Fruit fly (Drosophila melanogaster): ENCODE measurements around the gene CG34456.
A peak's percentile ranks its signal among the peaks of the same experiment; 100 is the strongest.

The CG34456 gene

dm6 chr3L:9358713-9359040, 3.2 kb upstream of the CG34456 start, which contains the start of the genes UGP and Svip (continued):
- TF ChIP-seq Taf1 (GFP tag; IDR thresholded peaks at IDR 0.05) (no peak), crol (GFP tag; IDR thresholded peaks at IDR 0.05) (no peak), ind (GFP tag; optimal IDR thresholded peaks at IDR 0.05) (no peak), tio (GFP tag; optimal IDR thresholded peaks at IDR 0.05) (no peak), esg (GFP tag; conservative IDR thresholded peaks at IDR 0.05) (no peak), CG15479 (GFP tag; optimal IDR thresholded peaks at IDR 0.05) (no peak), danr (GFP tag; IDR thresholded peaks at IDR 0.05) (no peak), slbo (GFP tag; IDR thresholded peaks at IDR 0.05) (peak; percentile 24; the same call in 1 of the 2 replicates), NfI (GFP tag; optimal IDR thresholded peaks at IDR 0.05) (peak; percentile 11), CG2120 (GFP tag; optimal IDR thresholded peaks at IDR 0.05) (no peak)

- TF ChIP-seq Tbp (GFP tag; optimal IDR thresholded peaks at IDR 0.05) (no peak), da (GFP tag; optimal IDR thresholded peaks at IDR 0.05) (no peak), chn (GFP tag; optimal IDR thresholded peaks at IDR 0.05) (peak; percentile 59), tx (GFP tag; optimal IDR thresholded peaks at IDR 0.05) (no peak), CG9876 (GFP tag; optimal IDR thresholded peaks at IDR 0.05) (no peak), Dip2 (GFP tag; IDR thresholded peaks at IDR 0.05) (no peak), CG13424 (tag; optimal IDR thresholded peaks at IDR 0.05) (no peak), CG31224 (GFP tag; IDR thresholded peaks at IDR 0.05) (no peak), CG4282 (GFP tag; optimal IDR thresholded peaks at IDR 0.05) (no peak), Opbp (GFP tag; IDR thresholded peaks at IDR 0.05; ENCODE audit: partially characterized antibody) (no peak), CG6791 (GFP tag; IDR thresholded peaks at IDR 0.05; ENCODE audit: partially characterized antibody) (no peak), CG42726 (GFP tag; IDR thresholded peaks at IDR 0.05; ENCODE audit: partially characterized antibody) (no peak), Abd-B (GFP tag; optimal IDR thresholded peaks at IDR 0.05) (no peak), tap (tag; optimal IDR thresholded peaks at IDR 0.05) (no peak), Nf-YA (GFP tag; IDR thresholded peaks at IDR 0.05) (no peak), CG15514 (GFP tag; optimal IDR thresholded peaks at IDR 0.05) (peak; percentile 92), CG10959 (GFP tag; IDR thresholded peaks at IDR 0.05) (no peak), dysf (GFP tag; IDR thresholded peaks at IDR 0.05) (no peak; the same call in 2 of the 3 replicates), zen (tag; optimal IDR thresholded peaks at IDR 0.05) (no peak), odd (GFP tag; optimal IDR thresholded peaks at IDR 0.05) (peak; percentile 53), Mrtf (GFP tag; IDR thresholded peaks at IDR 0.05) (no peak), tll (GFP tag; optimal IDR thresholded peaks at IDR 0.05) (no peak), CG9437 (GFP tag; optimal IDR thresholded peaks at IDR 0.05) (peak; percentile 47), hb (GFP tag; IDR thresholded peaks at IDR 0.05; ENCODE audit: partially characterized antibody) (no peak), Camta (GFP tag; optimal IDR thresholded peaks at IDR 0.05) (no peak), Dref (GFP tag; IDR thresholded peaks at IDR 0.05) (peak; percentile 67), NK7.1 (GFP tag; optimal IDR thresholded peaks at IDR 0.05) (no peak), CG14441 (GFP tag; IDR thresholded peaks at IDR 0.05) (no peak), aop (GFP tag; IDR thresholded peaks at IDR 0.05) (no peak), CG17912 (GFP tag; optimal IDR thresholded peaks at IDR 0.05) (no peak), Lpt (GFP tag; optimal IDR thresholded peaks at IDR 0.05) (no peak), nom (GFP tag; optimal IDR thresholded peaks at IDR 0.05) (peak; percentile 59), fd102C (GFP tag; optimal IDR thresholded peaks at IDR 0.05) (no peak), CG9215 (GFP tag; IDR thresholded peaks at IDR 0.05) (no peak), CG11093 (GFP tag; IDR thresholded peaks at IDR 0.05) (no peak), ci (GFP tag; IDR thresholded peaks at IDR 0.05) (no peak), Trl (optimal IDR thresholded peaks at IDR 0.05) (peak in 1 of 2 experiments; percentile 43), Trl (GFP tag; optimal IDR thresholded peaks at IDR 0.05) (no peak), sisA (GFP tag; IDR thresholded peaks at IDR 0.05) (no peak), lbe (GFP tag; optimal IDR thresholded peaks at IDR 0.05) (peak; percentile 5), Oli (tag; optimal IDR thresholded peaks at IDR 0.05) (no peak), run (tag; optimal IDR thresholded peaks at IDR 0.05) (no peak)
Observed at dm6 chr3L:9360217-9360692, 1.7 kb upstream of the CG34456 start, which contains the start of gene Pdxk. Gene Pdxk, plus strand, starts transcription at chr3L:9360316.

All from whole organism, embryonic.